Worm (Caenorhabditis elegans) whole organism, late embryonic: ENCODE results near the gene T07G12.3.
A peak's percentile ranks its signal among the peaks of the same experiment; 100 is the strongest.

ENCODE experiments used
- K02D7.2 ChIP-seq: sonication (generic microtip); optimal IDR thresholded peaks from 2 replicates; lab custom pipeline; 2017; ENCODE audit warnings: mild to moderate bottlenecking, missing genetic modification characterization, missing compliant biosample characterization
- ceh-14 ChIP-seq: sonication (generic microtip); optimal IDR thresholded peaks from 2 replicates; lab custom pipeline; 2016; ENCODE audit warnings: missing genotype, missing genetic modification characterization, missing compliant biosample characterization
- ceh-18 ChIP-seq: sonication (generic microtip); optimal IDR thresholded peaks from 2 replicates; lab custom pipeline; 2016; ENCODE audit warnings: missing genetic modification characterization, missing compliant biosample characterization
- ceh-45 ChIP-seq: fragments of 200-800 bp; sonication (Bioruptor generic); IDR thresholded peaks from 2 replicates; pipeline ENCODE4 v1.3.6; 2022; ENCODE audit warnings: missing genetic modification reagents, missing genetic modification characterization, missing compliant biosample characterization
- fax-1 ChIP-seq: sonication (generic microtip); optimal IDR thresholded peaks from 2 replicates; lab custom pipeline; 2016; ENCODE audit warnings: missing genotype, missing genetic modification characterization, missing compliant biosample characterization
- nhr-11 ChIP-seq: fragments of 150-350 bp; optimal IDR thresholded peaks from 2 replicates; lab custom pipeline; 2014; ENCODE audit warnings: missing biosample characterization, missing genetic modification characterization
- rnt-1 ChIP-seq: sonication (generic microtip); optimal IDR thresholded peaks from 2 replicates; lab custom pipeline; 2016; ENCODE audit warnings: missing genetic modification characterization, missing compliant biosample characterization

DNA sequence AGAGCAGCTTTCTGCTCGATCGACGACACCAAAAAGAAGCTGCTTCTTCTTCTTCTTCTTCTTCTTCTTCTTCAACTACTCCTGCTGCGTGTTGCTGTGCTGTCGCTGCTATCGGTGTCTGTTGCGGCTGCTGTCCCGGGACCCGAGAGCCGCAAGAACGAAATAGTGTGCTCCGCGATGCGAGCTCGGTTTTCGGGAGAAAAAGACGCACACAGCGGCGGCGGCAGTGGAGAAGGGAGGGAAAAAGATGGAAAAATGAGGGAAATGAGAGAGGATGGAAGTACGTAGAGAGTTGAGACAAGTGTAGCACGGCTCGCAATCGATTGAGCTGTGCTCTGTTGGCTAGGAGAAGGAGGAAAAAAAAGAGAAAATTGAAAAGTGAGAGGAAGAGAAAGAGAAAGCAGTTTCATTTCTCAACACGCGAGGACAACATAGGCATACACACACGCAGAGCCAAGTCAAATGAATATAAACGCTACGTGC is 29.9 kb upstream of the T07G12.3 start:
- TF ChIP-seq nhr-11 (tag; lab: Kevin White, UChicago) = no peak
- peak; percentile 82 for TF ChIP-seq fax-1 (tag; lab: Kevin White, UChicago)
- TF ChIP-seq ceh-14 (tag; lab: Kevin White, UChicago) = peak; percentile 83
- TF ChIP-seq ceh-18 (tag; lab: Kevin White, UChicago) = peak; percentile 94
- peak; percentile 70 for TF ChIP-seq rnt-1 (tag; lab: Kevin White, UChicago)
- no peak for TF ChIP-seq ceh-45 (GFP tag; lab: Robert Waterston, UW)
- TF ChIP-seq K02D7.2 (tag; lab: Kevin White, UChicago) = peak; percentile 3
